Worm (Caenorhabditis elegans) whole organism, L4 larva: ENCODE results near the gene srd-1.

Experiments
- D1046.2 ChIP-seq: fragments of 200-800 bp; sonication (Bioruptor generic); IDR thresholded peaks from 2 replicates; pipeline ENCODE4 v1.3.6; 2022; ENCODE audit warnings: missing genetic modification characterization, missing compliant biosample characterization
- F10B5.3 ChIP-seq: sonication (generic microtip); optimal IDR thresholded peaks from 2 replicates; lab custom pipeline; 2016; ENCODE audit warnings: mild to moderate bottlenecking, missing genetic modification characterization, missing compliant biosample characterization
- R02D3.7 ChIP-seq: fragments of 150-350 bp; sonication (generic microtip); optimal IDR thresholded peaks from 3 replicates; lab custom pipeline; 2014; ENCODE audit warnings: missing biosample characterization, missing genetic modification characterization
- Y5F2A.4 ChIP-seq: fragments of 200-800 bp; sonication (Bioruptor generic); optimal IDR thresholded peaks from 2 replicates; lab custom pipeline; 2018; ENCODE audit warnings: mild to moderate bottlenecking, missing genetic modification characterization, missing compliant biosample characterization
- aha-1 ChIP-seq: fragments of 150-350 bp; peaks from one replicate; lab custom pipeline; 2014; ENCODE audit warnings: missing biosample characterization, missing genetic modification characterization
- aly-2 ChIP-seq: sonication (generic microtip); optimal IDR thresholded peaks from 2 replicates; lab custom pipeline; 2018; ENCODE audit warnings: missing biosample characterization, missing genetic modification characterization
- ama-1 ChIP-seq: fragments of 150-350 bp; optimal IDR thresholded peaks from 2 replicates; lab custom pipeline; 2014; ENCODE audit warnings: inconsistent platforms, mixed read lengths
- attf-4 ChIP-seq: sonication (generic microtip); optimal IDR thresholded peaks from 3 replicates; lab custom pipeline; 2017; ENCODE audit warnings: missing biosample characterization, missing genetic modification characterization
- ceh-20 ChIP-seq: fragments of 200-800 bp; sonication (Bioruptor generic); IDR thresholded peaks from 2 replicates; pipeline ENCODE4 v1.3.6; 2022; ENCODE audit warnings: missing genetic modification reagents, missing genetic modification characterization, missing compliant biosample characterization
- ceh-28 ChIP-seq: fragments of 150-350 bp; optimal IDR thresholded peaks from 2 replicates; lab custom pipeline; 2014; ENCODE audit warnings: missing biosample characterization, missing genetic modification reagents, missing genetic modification characterization
- ceh-82 ChIP-seq: sonication (generic microtip); optimal IDR thresholded peaks from 2 replicates; lab custom pipeline; 2017; ENCODE audit warnings: missing biosample characterization, missing genetic modification characterization
- daf-12 ChIP-seq: fragments of 150-350 bp; optimal IDR thresholded peaks from 2 replicates; lab custom pipeline; 2014; ENCODE audit warnings: missing biosample characterization, missing genetic modification reagents, missing genetic modification characterization
- daf-16 ChIP-seq, 3 experiments: sonication (generic microtip); optimal IDR thresholded peaks; 2 replicates each; lab custom pipeline; 2016 to 2017; ENCODE audit warnings: missing genetic modification characterization in 3 of 3, missing genetic modification reagents in 3 of 3, mild to moderate bottlenecking in 2 of 3, missing compliant biosample characterization in 2 of 3, missing biosample characterization in 1 of 3, moderate library complexity in 1 of 3
- dpl-1 ChIP-seq: fragments of 150-350 bp; optimal IDR thresholded peaks from 2 replicates; lab custom pipeline; 2014; ENCODE audit warnings: missing biosample characterization, missing genetic modification reagents, missing genetic modification characterization
- fkh-10 ChIP-seq: fragments of 150-350 bp; optimal IDR thresholded peaks from 2 replicates; lab custom pipeline; 2014; ENCODE audit warnings: missing biosample characterization, missing genetic modification reagents, missing genetic modification characterization
- fos-1 ChIP-seq: fragments of 150-350 bp; optimal IDR thresholded peaks from 2 replicates; lab custom pipeline; 2014; ENCODE audit warnings: missing biosample characterization, missing genetic modification characterization
- gei-8 ChIP-seq: fragments of 200-800 bp; sonication (Bioruptor generic); optimal IDR thresholded peaks from 2 replicates; lab custom pipeline; 2018; ENCODE audit warnings: mild to moderate bottlenecking, missing genetic modification characterization, missing compliant biosample characterization
- hlh-30 ChIP-seq: sonication (generic microtip); optimal IDR thresholded peaks from 2 replicates; lab custom pipeline; 2017; ENCODE audit warnings: antibody characterized with exemption, mild to moderate bottlenecking, missing genetic modification characterization, missing compliant biosample characterization; ENCODE audit not compliant: insufficient read depth
- jun-1 ChIP-seq: fragments of 150-350 bp; optimal IDR thresholded peaks from 2 replicates; lab custom pipeline; 2014; ENCODE audit warnings: missing biosample characterization, missing genetic modification reagents, missing genetic modification characterization
- lim-7 ChIP-seq: fragments of 200-800 bp; sonication (Bioruptor generic); IDR thresholded peaks from 2 replicates; pipeline ENCODE4 v1.3.6; 2022; ENCODE audit warnings: missing genetic modification characterization, missing compliant biosample characterization
- lin-15B ChIP-seq: fragments of 150-350 bp; sonication (generic microtip); optimal IDR thresholded peaks from 3 replicates; lab custom pipeline; 2014; ENCODE audit warnings: missing biosample characterization, missing genetic modification characterization
- lin-38 ChIP-seq: fragments of 200-800 bp; sonication (Bioruptor generic); IDR thresholded peaks from 2 replicates; pipeline ENCODE4 v1.3.6; 2022; ENCODE audit warnings: missing genetic modification reagents, missing genetic modification characterization, missing compliant biosample characterization
- nhr-11 ChIP-seq: fragments of 150-350 bp; optimal IDR thresholded peaks from 2 replicates; lab custom pipeline; 2014; ENCODE audit warnings: missing biosample characterization, missing genetic modification characterization
- nhr-28 ChIP-seq: fragments of 150-350 bp; optimal IDR thresholded peaks from 2 replicates; lab custom pipeline; 2014; ENCODE audit warnings: missing biosample characterization, missing genetic modification characterization
- nhr-41 ChIP-seq: fragments of 200-800 bp; sonication (Bioruptor generic); IDR thresholded peaks from 2 replicates; pipeline ENCODE4 v1.3.6; 2022; ENCODE audit warnings: missing genetic modification reagents, missing genetic modification characterization, missing compliant biosample characterization
- nhr-48 ChIP-seq: sonication (generic microtip); optimal IDR thresholded peaks from 2 replicates; lab custom pipeline; 2016; ENCODE audit warnings: mild to moderate bottlenecking, missing genetic modification characterization, missing compliant biosample characterization
- nhr-77 ChIP-seq: fragments of 150-350 bp; optimal IDR thresholded peaks from 2 replicates; lab custom pipeline; 2014; ENCODE audit warnings: missing biosample characterization, missing genetic modification characterization
- pqm-1 ChIP-seq: sonication (generic microtip); optimal IDR thresholded peaks from 2 replicates; lab custom pipeline; 2017; ENCODE audit warnings: missing biosample characterization, missing genetic modification characterization
- spr-3 ChIP-seq: fragments of 200-800 bp; sonication (Bioruptor generic); optimal IDR thresholded peaks from 2 replicates; lab custom pipeline; 2018; ENCODE audit warnings: mild to moderate bottlenecking, missing genetic modification characterization, missing compliant biosample characterization
- tag-97 ChIP-seq: fragments of 200-800 bp; sonication (Bioruptor generic); IDR thresholded peaks from 2 replicates; pipeline ENCODE4 v1.3.6; 2022; ENCODE audit warnings: missing genetic modification characterization, missing compliant biosample characterization
- unc-39 ChIP-seq: sonication (generic microtip); optimal IDR thresholded peaks from 2 replicates; lab custom pipeline; 2017; ENCODE audit warnings: missing biosample characterization, missing genetic modification characterization
- unc-62 ChIP-seq, 3 experiments: fragments of 150-350 bp in 1 of 3; sonication (generic microtip); optimal IDR thresholded peaks in 2 of 3; peaks in 1 of 3; 1 replicate in 1 of 3; 2 replicates in 2 of 3; lab custom pipeline; 2014 to 2017; ENCODE audit warnings: missing biosample characterization in 3 of 3, missing genetic modification characterization in 3 of 3, missing genetic modification reagents in 3 of 3, missing genotype in 1 of 3
- zag-1 ChIP-seq: fragments of 150-350 bp; optimal IDR thresholded peaks from 2 replicates; lab custom pipeline; 2014; ENCODE audit warnings: missing biosample characterization, missing genetic modification characterization
- zip-2 ChIP-seq: fragments of 150-350 bp; optimal IDR thresholded peaks from 2 replicates; lab custom pipeline; 2014; ENCODE audit warnings: missing biosample characterization, missing genetic modification characterization
- ztf-7 ChIP-seq: fragments of 150-350 bp; optimal IDR thresholded peaks from 2 replicates; lab custom pipeline; 2014; ENCODE audit warnings: missing biosample characterization, missing genetic modification characterization

Gene srd-1

DNA sequence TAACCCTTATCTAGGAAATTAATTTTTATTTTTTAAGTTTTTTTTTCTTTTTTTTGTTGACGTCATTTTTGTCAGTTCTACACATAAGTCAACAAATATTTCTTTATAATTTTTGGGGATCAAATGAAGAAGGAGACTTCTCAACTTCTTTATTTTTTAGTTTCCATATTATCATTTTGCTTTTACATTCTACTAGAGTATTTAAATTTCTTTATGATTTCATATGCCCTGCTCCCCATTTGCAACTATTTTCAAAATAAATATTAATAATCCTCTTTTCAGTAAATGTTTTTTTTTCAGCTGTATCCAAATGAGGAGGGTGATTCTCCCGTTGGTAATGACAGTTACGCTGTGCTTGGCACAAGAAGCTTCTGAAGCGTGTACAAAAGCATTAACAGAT, 45.2 kb downstream of the srd-1 start, which contains the start of gene phg-1:
TSS of gene phg-1 (plus strand) at position 301 of the 400 bp plus-strand sequence.
- TF ChIP-seq ztf-7 (tag; lab: Kevin White, UChicago) (no peak), ceh-20 (GFP tag; lab: Robert Waterston, UW) (no peak)
- TF ChIP-seq, all 104 proteins: peak for 0

DNA sequence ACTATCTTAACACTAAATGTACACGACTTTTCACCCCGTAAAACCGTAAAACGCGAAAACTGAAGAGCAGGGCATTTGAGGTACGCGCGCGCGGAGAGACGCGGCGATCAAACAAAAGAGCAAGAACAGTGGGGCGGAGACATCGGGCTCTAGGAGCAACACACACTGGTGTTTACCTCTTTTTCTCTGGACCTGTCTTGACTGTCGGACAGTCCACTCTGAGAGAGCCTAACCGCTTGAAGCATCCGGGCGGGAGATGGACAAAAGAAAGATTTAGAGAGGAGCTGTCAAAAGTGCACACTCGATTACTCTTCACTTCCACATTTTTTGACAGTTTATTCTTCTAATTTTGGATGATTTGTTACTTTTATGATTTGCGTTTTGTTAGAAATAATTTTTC, 45.8 kb downstream of the srd-1 start:
- TF ChIP-seq aha-1 (peak; percentile 73), unc-62 (GFP tag; optimal IDR thresholded peaks at IDR 0.05 in 1 of 2; lab: Kevin White, UChicago) (peak in 1 of 2 experiments; percentile 76), unc-62 (tag; optimal IDR thresholded peaks at IDR 0.05; lab: Kevin White, UChicago) (no peak), ceh-20 (GFP tag; lab: Robert Waterston, UW) (no peak)

DNA sequence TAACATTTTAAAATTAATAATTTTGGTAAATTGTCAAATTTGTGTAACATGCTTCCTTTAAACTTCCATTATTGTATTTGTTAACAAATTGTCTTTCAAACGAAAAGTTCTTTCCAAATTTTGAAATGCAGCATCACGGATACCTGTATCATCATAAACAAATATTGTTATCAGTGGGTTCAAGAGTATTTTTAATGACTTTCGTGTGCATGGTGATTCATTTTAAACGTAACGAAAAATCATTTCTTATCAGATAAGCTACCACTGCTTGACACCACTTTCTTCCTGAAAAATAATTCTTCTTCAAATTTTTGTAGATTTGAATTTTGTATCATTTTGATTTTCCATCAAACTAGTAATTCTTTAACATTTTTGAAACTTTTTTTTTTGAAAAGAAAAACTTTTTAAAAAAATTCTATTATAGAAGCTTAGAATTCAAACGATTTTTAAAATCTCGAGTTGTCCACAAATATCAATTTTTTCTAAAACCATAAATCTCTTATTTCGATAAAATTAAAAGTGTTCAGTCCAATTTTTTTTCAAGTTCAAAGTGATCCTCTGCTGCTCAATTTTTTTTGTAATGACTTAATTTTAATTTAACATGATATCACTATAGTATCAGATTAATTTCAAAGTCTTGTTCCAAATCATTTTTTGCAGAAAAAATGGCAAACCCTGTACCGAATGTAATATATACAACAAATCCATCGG, 48.1 kb downstream of the srd-1 start, which contains the start of gene F27E5.9:
TSS of gene F27E5.9 (plus strand) at position 661 of the 711 bp plus-strand sequence.
- TF ChIP-seq zag-1 (tag; lab: Kevin White, UChicago) (no peak), fos-1 (no peak), R02D3.7 (tag; lab: Kevin White, UChicago) (no peak), fkh-10 (GFP tag; lab: Kevin White, UChicago) (no peak), nhr-41 (GFP tag; lab: Robert Waterston, UW) (peak; percentile 56; the same call in 1 of the 2 replicates), dpl-1 (GFP tag; lab: Kevin White, UChicago) (no peak), tag-97 (no peak), ztf-7 (tag; lab: Kevin White, UChicago) (peak; percentile 30), pqm-1 (peak; percentile 99), aly-2 (tag; lab: Kevin White, UChicago) (no peak), nhr-77 (tag; lab: Kevin White, UChicago) (peak; percentile 52), ama-1 (no peak), lin-15B (tag; lab: Kevin White, UChicago) (no peak), nhr-28 (peak; percentile 85), D1046.2 (GFP tag; lab: Robert Waterston, UW) (no peak), daf-16 (GFP tag; optimal IDR thresholded peaks at IDR 0.05; lab: Kevin White, UChicago) (no peak), daf-16 (tag; optimal IDR thresholded peaks at IDR 0.05; lab: Kevin White, UChicago) (peak; percentile 85), ceh-28 (no peak)

DNA sequence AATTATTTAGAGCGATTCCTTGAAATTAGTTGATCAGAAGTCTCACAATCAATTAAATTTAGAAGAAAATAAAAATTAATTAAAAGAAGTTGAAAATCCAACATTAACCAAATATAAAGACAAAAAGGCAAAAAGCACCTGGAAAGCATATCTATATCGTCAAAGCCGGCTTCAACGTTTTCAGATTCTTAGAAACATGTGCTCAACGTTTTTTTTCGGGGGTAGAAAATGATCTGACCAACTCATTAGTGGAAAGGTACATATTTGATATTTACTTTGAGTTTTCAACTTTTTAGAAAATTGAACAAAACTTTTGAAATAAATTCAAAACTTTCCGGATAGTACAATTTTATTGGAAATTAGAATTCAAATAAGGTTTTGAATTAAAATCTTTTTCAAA, 49.7 kb downstream of the srd-1 start:
- TF ChIP-seq aha-1 (peak; percentile 76), nhr-11 (tag; lab: Kevin White, UChicago) (peak; percentile 26), gei-8 (no peak)

DNA sequence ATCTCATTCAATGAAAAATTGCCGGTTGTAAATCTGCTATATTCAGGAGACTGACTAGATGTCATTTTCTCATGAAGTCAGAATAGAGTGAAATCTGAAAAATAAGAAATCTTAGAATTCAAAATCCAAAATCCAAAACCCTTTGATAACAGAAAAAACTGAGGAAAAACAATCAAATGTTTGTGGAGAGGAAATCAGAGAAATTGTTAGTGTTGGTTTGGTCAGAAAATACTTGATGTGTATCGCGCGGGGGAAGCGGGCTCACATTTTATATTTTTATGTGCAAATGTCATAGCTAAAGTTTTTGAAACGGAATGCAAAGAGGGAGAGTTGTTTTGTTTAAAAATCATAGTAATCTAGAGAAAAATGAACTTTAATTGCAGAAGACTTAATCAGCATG, 50.8 kb downstream of the srd-1 start, which contains the start of gene F27E5.5:
TSS of gene F27E5.5 (minus strand) at position 101 of the 400 bp plus-strand sequence.
- no peak for TF ChIP-seq jun-1 (tag; lab: Kevin White, UChicago)
- TF ChIP-seq attf-4 (tag; lab: Kevin White, UChicago), result no peak
- TF ChIP-seq lim-7 (GFP tag; lab: Robert Waterston, UW), result no peak
- no peak for TF ChIP-seq hlh-30
- no peak for TF ChIP-seq lin-38 (GFP tag; lab: Robert Waterston, UW)
- no peak for TF ChIP-seq F10B5.3 (tag; lab: Kevin White, UChicago)
- no peak for TF ChIP-seq unc-39
- TF ChIP-seq spr-3 (GFP tag; lab: Kevin White, UChicago), result no peak
- TF ChIP-seq daf-12 (tag; lab: Kevin White, UChicago), result no peak
- no peak for TF ChIP-seq ceh-82 (tag; lab: Kevin White, UChicago)
- no peak for TF ChIP-seq nhr-41 (GFP tag; lab: Robert Waterston, UW)
- no peak for TF ChIP-seq fos-1
- no peak for TF ChIP-seq nhr-48 (tag; lab: Kevin White, UChicago)
- no peak for TF ChIP-seq nhr-28
- no peak for TF ChIP-seq zip-2 (tag; lab: Kevin White, UChicago)
- TF ChIP-seq Y5F2A.4 (GFP tag; lab: Kevin White, UChicago), result no peak
- no peak for TF ChIP-seq nhr-11 (tag; lab: Kevin White, UChicago)
- no peak for TF ChIP-seq lin-15B (tag; lab: Kevin White, UChicago)
